Fruit fly (Drosophila melanogaster): Measurements from ENCODE around the gene Alp12.

DNA sequence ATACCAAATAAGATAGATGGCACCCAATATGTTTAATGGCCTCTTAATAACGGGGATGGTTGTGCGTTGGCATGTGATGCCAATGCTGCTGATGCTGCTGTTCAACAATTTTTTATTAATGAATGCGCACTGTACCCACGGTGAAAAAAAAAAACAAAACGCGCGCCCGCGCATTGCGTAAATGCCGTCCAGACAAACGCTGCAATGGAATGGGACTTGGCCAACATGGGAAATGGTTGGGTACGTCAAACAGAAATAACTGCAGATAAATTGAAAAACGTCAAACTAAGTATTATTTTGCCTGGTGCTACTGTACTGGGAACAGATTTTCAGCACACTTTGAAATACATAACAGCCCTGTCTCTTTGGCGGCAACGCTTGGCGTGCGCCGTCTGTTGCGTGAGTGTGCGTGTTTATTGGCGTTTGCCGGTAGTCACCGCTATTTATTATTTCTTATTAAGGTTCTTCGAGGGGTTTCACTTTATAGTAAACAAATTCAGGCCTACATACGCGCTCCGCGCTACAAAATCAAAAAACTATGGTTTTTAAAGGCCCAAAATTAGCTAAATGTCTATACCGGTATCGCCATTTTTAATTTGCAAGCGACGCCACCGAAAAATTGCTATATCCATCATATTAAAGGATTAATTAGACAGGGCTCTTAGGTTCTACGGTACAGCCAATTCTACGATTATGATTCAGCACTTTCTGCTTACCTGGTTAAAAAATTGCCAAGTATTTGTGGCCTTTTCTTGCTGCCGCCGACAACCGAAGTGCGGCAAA, 28.9 kb downstream of the Alp12 start:
- TF ChIP-seq dl (GFP tag; optimal IDR thresholded peaks at IDR 0.05; ENCODE audit: insufficient read depth in 1 of 2, partially characterized antibody in 2 of 2) = no peak
- TF ChIP-seq Myc (optimal IDR thresholded peaks at IDR 0.05) = peak; percentile 6
- no peak for TF ChIP-seq Abd-B (GFP tag; optimal IDR thresholded peaks at IDR 0.05)
- no peak for TF ChIP-seq CG9705 (GFP tag; optimal IDR thresholded peaks at IDR 0.05)
- TF ChIP-seq h (GFP tag; optimal IDR thresholded peaks at IDR 0.05) = peak; percentile 89
- TF ChIP-seq woc (GFP tag; optimal IDR thresholded peaks at IDR 0.05) = peak; percentile 33
- peak; percentile 26 for TF ChIP-seq OdsH (GFP tag; optimal IDR thresholded peaks at IDR 0.05)
- no peak for TF ChIP-seq br (GFP tag; optimal IDR thresholded peaks at IDR 0.05)
- TF ChIP-seq Dfd (GFP tag; optimal IDR thresholded peaks at IDR 0.05) = no peak
- no peak for TF ChIP-seq dsf (GFP tag; optimal IDR thresholded peaks at IDR 0.05; ENCODE audit: borderline replicate concordance)
- no peak for TF ChIP-seq fru (GFP tag; optimal IDR thresholded peaks at IDR 0.05)
- TF ChIP-seq CrebA (GFP tag; optimal IDR thresholded peaks at IDR 0.05; ENCODE audit: borderline replicate concordance) = no peak
- no peak for TF ChIP-seq psq (GFP tag; optimal IDR thresholded peaks at IDR 0.05)
- TF ChIP-seq Jra (GFP tag; optimal IDR thresholded peaks at IDR 0.05) = no peak

Measured in whole organism, wandering third instar larva.